Fruit fly (Drosophila melanogaster): Measurements from ENCODE around the gene CG42537.
A peak's percentile ranks its signal among the peaks of the same experiment; 100 is the strongest.

The CG42537 gene

dm6 chr3R:6351696-6352378, 25.8 kb upstream of the CG42537 start:
- TF ChIP-seq CG7101 (tag; optimal IDR thresholded peaks at IDR 0.05) (peak; percentile 12), ovo (GFP tag; optimal IDR thresholded peaks at IDR 0.05) (peak; percentile 38), CG33017 (tag; optimal IDR thresholded peaks at IDR 0.05) (peak; percentile 9), cnc (optimal IDR thresholded peaks at IDR 0.05) (no peak)

DNA sequence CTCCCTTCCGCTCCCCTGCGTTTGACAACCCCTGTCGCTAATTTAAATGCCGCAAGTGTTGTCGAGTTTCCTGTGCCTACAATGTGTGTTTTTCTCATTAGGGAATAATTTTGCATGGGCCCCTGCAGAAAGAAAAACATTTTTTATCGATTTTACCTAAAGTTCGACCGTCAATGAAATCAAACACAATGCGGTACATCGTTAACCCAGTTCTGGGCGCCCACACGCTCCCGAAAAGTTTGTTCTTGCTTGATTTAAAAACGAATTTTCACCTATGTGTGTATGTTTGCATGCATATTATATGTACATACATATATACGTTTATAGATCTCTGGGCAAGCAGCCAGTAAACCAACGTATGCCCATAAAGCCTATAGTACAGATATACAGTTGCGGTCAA, 25.2 kb upstream of the CG42537 start:
- TF ChIP-seq CG5204 (GFP tag; optimal IDR thresholded peaks at IDR 0.05) (no peak), cnc (optimal IDR thresholded peaks at IDR 0.05) (no peak), CG7101 (tag; optimal IDR thresholded peaks at IDR 0.05) (no peak), CG11617 (GFP tag; optimal IDR thresholded peaks at IDR 0.05) (no peak), kay (GFP tag; ENCODE audit: borderline replicate concordance) (no peak), Mnt (GFP tag; optimal IDR thresholded peaks at IDR 0.05) (no peak), Clk (GFP tag; optimal IDR thresholded peaks at IDR 0.05) (no peak), CG7045 (GFP tag; optimal IDR thresholded peaks at IDR 0.05) (no peak), pad (GFP tag; optimal IDR thresholded peaks at IDR 0.05) (no peak), toe (GFP tag; optimal IDR thresholded peaks at IDR 0.05) (no peak), bab1 (GFP tag; optimal IDR thresholded peaks at IDR 0.05) (no peak), cic (GFP tag; optimal IDR thresholded peaks at IDR 0.05) (no peak), CG14711 (tag; optimal IDR thresholded peaks at IDR 0.05) (no peak), Crg-1 (GFP tag; optimal IDR thresholded peaks at IDR 0.05) (no peak), Hr96 (GFP tag; optimal IDR thresholded peaks at IDR 0.05) (no peak), CG12768 (GFP tag; optimal IDR thresholded peaks at IDR 0.05) (no peak), CG1620 (GFP tag; optimal IDR thresholded peaks at IDR 0.05) (no peak), CG33017 (tag; optimal IDR thresholded peaks at IDR 0.05) (no peak)

- TF ChIP-seq kay (GFP tag; ENCODE audit: borderline replicate concordance) (peak; percentile 84), toe (GFP tag; optimal IDR thresholded peaks at IDR 0.05) (no peak), Clk (GFP tag; optimal IDR thresholded peaks at IDR 0.05) (no peak), CG14711 (tag; optimal IDR thresholded peaks at IDR 0.05) (no peak), CG11617 (GFP tag; optimal IDR thresholded peaks at IDR 0.05) (no peak), Hr96 (GFP tag; optimal IDR thresholded peaks at IDR 0.05) (no peak), CG7101 (tag; optimal IDR thresholded peaks at IDR 0.05) (no peak), CG33017 (tag; optimal IDR thresholded peaks at IDR 0.05) (no peak), ovo (GFP tag; optimal IDR thresholded peaks at IDR 0.05) (peak; percentile 26), CG7045 (GFP tag; optimal IDR thresholded peaks at IDR 0.05) (no peak), CG1620 (GFP tag; optimal IDR thresholded peaks at IDR 0.05) (no peak), pad (GFP tag; optimal IDR thresholded peaks at IDR 0.05) (peak; percentile 11), cnc (optimal IDR thresholded peaks at IDR 0.05) (no peak), CG5204 (GFP tag; optimal IDR thresholded peaks at IDR 0.05) (peak; percentile 35), CG12768 (GFP tag; optimal IDR thresholded peaks at IDR 0.05) (no peak), tj (GFP tag; optimal IDR thresholded peaks at IDR 0.05) (no peak), Crg-1 (GFP tag; optimal IDR thresholded peaks at IDR 0.05) (no peak), Mnt (GFP tag; optimal IDR thresholded peaks at IDR 0.05) (no peak), cic (GFP tag; optimal IDR thresholded peaks at IDR 0.05) (no peak), bab1 (GFP tag; optimal IDR thresholded peaks at IDR 0.05) (no peak)
Observed at dm6 chr3R:6352893-6353623, 24.5 kb upstream of the CG42537 start.

DNA sequence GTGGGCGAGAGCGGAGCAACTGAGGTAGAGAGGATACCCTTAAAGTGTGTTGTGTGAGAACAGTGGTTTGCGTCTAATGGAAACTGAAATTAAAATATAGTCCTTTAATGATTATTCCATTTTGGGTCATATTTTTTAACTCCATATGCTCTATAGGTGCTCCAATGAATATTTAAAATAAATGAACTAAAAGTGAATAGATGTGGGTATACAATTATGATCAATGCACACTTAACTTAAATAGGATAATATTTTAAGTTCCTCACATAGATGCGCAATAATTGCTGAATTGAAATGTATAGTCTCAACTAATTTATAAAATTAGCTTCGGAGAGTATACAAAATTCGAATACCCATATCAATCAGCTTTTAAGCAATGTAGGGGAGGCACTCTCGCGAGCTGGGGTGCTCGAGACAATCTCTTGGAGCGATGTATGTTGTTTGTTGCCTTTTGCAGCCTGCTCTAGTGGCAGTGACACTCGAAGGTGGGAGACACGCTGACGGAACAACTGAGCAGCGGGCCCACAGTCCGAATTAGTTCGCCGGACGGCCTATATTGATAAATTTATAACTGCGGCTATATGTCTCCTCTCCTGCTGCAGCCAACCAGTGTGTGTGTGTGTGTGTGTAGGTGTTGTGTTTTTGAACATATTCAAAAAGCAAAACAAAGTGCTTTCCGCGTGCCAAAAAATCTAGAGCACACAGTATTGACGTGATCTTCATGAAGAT, 23.8 kb upstream of the CG42537 start:
- TF ChIP-seq Hr96 (GFP tag; optimal IDR thresholded peaks at IDR 0.05) (peak; percentile 61), CG14711 (tag; optimal IDR thresholded peaks at IDR 0.05) (peak; percentile 53), CG12768 (GFP tag; optimal IDR thresholded peaks at IDR 0.05) (peak; percentile 67), tj (GFP tag; optimal IDR thresholded peaks at IDR 0.05) (peak; percentile 55), Clk (GFP tag; optimal IDR thresholded peaks at IDR 0.05) (peak; percentile 16), bab1 (GFP tag; optimal IDR thresholded peaks at IDR 0.05) (no peak), pad (GFP tag; optimal IDR thresholded peaks at IDR 0.05) (peak; percentile 60), toe (GFP tag; optimal IDR thresholded peaks at IDR 0.05) (peak; percentile 31), CG33017 (tag; optimal IDR thresholded peaks at IDR 0.05) (peak; percentile 57), CG5204 (GFP tag; optimal IDR thresholded peaks at IDR 0.05) (peak; percentile 78), CG11617 (GFP tag; optimal IDR thresholded peaks at IDR 0.05) (peak; percentile 72), Mnt (GFP tag; optimal IDR thresholded peaks at IDR 0.05) (peak; percentile 30), CG1620 (GFP tag; optimal IDR thresholded peaks at IDR 0.05) (peak; percentile 26), ovo (GFP tag; optimal IDR thresholded peaks at IDR 0.05) (peak; percentile 6), cnc (optimal IDR thresholded peaks at IDR 0.05) (no peak), Crg-1 (GFP tag; optimal IDR thresholded peaks at IDR 0.05) (peak; percentile 22), CG7045 (GFP tag; optimal IDR thresholded peaks at IDR 0.05) (peak; percentile 70), kay (GFP tag; ENCODE audit: borderline replicate concordance) (peak; percentile 61), CG7101 (tag; optimal IDR thresholded peaks at IDR 0.05) (peak; percentile 69), cic (GFP tag; optimal IDR thresholded peaks at IDR 0.05) (peak; percentile 19)

- TF ChIP-seq kay (GFP tag; ENCODE audit: borderline replicate concordance) (peak; percentile 45), cnc (optimal IDR thresholded peaks at IDR 0.05) (no peak)
Observed at dm6 chr3R:6354408-6354807, 23.2 kb upstream of the CG42537 start.
